Fruit fly (Drosophila melanogaster): Measurements from ENCODE around the gene inaF-D.

Gene inaF-D

DNA sequence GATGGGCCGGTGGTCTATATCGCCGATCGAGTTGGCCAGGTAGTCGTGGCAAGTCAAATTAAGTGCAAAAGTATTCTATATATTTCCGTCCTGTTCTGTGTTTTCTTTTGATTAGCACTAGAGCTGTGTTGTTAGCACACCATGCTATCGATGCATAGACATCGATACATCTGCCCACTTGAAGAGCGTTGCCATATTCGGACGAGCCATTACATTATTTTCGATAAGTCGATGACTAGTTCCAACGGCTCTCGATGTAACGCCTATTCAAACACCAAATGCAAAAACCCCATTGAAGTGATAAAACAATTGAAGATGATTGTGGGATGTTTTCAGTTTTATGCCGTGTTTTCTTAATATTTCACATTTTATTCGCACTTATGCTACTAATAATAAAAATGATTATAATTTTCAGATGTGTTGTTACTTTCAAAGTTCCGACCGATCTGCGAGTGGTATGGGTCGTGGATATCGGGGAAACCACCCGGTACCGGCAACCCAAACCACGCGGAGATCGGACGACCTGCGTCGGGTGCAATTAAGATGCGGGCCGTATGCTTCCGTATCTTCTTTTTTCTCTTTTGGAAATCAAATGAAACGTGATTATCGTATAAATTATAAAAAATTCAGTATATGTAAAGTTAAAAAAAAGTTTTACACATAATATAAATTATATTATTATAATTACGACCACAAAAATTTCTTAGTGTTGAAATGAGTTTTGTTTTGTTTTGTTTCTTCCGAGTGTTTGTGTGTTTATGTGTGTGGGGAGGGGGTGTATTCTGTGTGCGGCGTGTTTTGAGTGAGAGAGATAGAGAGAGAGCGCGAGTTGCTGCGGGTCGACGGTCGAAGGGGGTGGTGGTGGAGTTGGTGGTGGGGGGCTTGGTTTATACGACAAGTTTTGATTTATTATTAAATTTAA lies 18.8 kb downstream of the inaF-D start, which contains the start of gene FucT6 (continued):
- TF ChIP-seq schlank (tag; optimal IDR thresholded peaks at IDR 0.05) (no peak), CG4404 (GFP tag; IDR thresholded peaks at IDR 0.05) (no peak), CG15514 (GFP tag; optimal IDR thresholded peaks at IDR 0.05) (peak; percentile 98), Doc2 (GFP tag; IDR thresholded peaks at IDR 0.05) (no peak), CG13296 (GFP tag; optimal IDR thresholded peaks at IDR 0.05) (peak; percentile 16), HHEX (GFP tag; optimal IDR thresholded peaks at IDR 0.05) (no peak), ato (GFP tag; IDR thresholded peaks at IDR 0.05; ENCODE audit: partially characterized antibody) (peak; percentile 78), HLHmδ (GFP tag; optimal IDR thresholded peaks at IDR 0.05) (no peak), Oaz (GFP tag; IDR thresholded peaks at IDR 0.05) (no peak), MESR4 (GFP tag; optimal IDR thresholded peaks at IDR 0.05) (peak; percentile 78), seq (GFP tag; IDR thresholded peaks at IDR 0.05) (no peak), CG17912 (GFP tag; optimal IDR thresholded peaks at IDR 0.05) (no peak), CG7987 (GFP tag; optimal IDR thresholded peaks at IDR 0.05) (no peak), esg (GFP tag; conservative IDR thresholded peaks at IDR 0.05) (no peak), nmo (GFP tag; optimal IDR thresholded peaks at IDR 0.05) (no peak), eve (GFP tag; optimal IDR thresholded peaks at IDR 0.05) (no peak), CG17829 (tag; optimal IDR thresholded peaks at IDR 0.05) (peak; percentile 19), CG10209 (GFP tag; optimal IDR thresholded peaks at IDR 0.05) (peak; percentile 6), zf30C (GFP tag; optimal IDR thresholded peaks at IDR 0.05) (no peak), sug (tag; optimal IDR thresholded peaks at IDR 0.05) (no peak), Sox100B (GFP tag; optimal IDR thresholded peaks at IDR 0.05) (no peak), CG16863 (GFP tag; optimal IDR thresholded peaks at IDR 0.05) (no peak), Hand (GFP tag; optimal IDR thresholded peaks at IDR 0.05) (no peak), Oli (tag; optimal IDR thresholded peaks at IDR 0.05) (no peak), CG10959 (GFP tag; IDR thresholded peaks at IDR 0.05) (no peak), Max (GFP tag; optimal IDR thresholded peaks at IDR 0.05) (peak; percentile 5), ems (GFP tag; optimal IDR thresholded peaks at IDR 0.05) (no peak), E2f1 (GFP tag; IDR thresholded peaks at IDR 0.05) (no peak), CG10431 (GFP tag; optimal IDR thresholded peaks at IDR 0.05) (no peak), Dip2 (GFP tag; IDR thresholded peaks at IDR 0.05) (no peak), CG1602 (GFP tag; optimal IDR thresholded peaks at IDR 0.05) (no peak), CG13287 (GFP tag; IDR thresholded peaks at IDR 0.05; ENCODE audit: partially characterized antibody) (peak; percentile 91), exex (tag; optimal IDR thresholded peaks at IDR 0.05) (no peak), CG12659 (GFP tag; optimal IDR thresholded peaks at IDR 0.05) (peak; percentile 51), odd (GFP tag; optimal IDR thresholded peaks at IDR 0.05) (peak; percentile 20), Bteb2 (GFP tag; optimal IDR thresholded peaks at IDR 0.05) (no peak), CG18599 (GFP tag; optimal IDR thresholded peaks at IDR 0.05) (peak; percentile 46), Abd-B (GFP tag; optimal IDR thresholded peaks at IDR 0.05) (no peak), Dref (GFP tag; IDR thresholded peaks at IDR 0.05) (peak; percentile 98), CG2199 (GFP tag; IDR thresholded peaks at IDR 0.05) (no peak), ara (GFP tag; IDR thresholded peaks at IDR 0.05) (no peak), ATbp (GFP tag; optimal IDR thresholded peaks at IDR 0.05) (peak; percentile 33), sim (GFP tag; IDR thresholded peaks at IDR 0.05) (no peak), CG30020 (tag; optimal IDR thresholded peaks at IDR 0.05) (peak; percentile 20), org-1 (GFP tag; optimal IDR thresholded peaks at IDR 0.05) (no peak), CG18764 (GFP tag; optimal IDR thresholded peaks at IDR 0.05) (no peak), Six4 (GFP tag; optimal IDR thresholded peaks at IDR 0.05) (no peak), CG10366 (GFP tag; IDR thresholded peaks at IDR 0.05) (no peak), dysf (GFP tag; IDR thresholded peaks at IDR 0.05) (no peak)

Data from whole organism, embryonic.